Fruit fly (Drosophila melanogaster): ENCODE results near the gene mamo.

Gene mamo

DNA sequence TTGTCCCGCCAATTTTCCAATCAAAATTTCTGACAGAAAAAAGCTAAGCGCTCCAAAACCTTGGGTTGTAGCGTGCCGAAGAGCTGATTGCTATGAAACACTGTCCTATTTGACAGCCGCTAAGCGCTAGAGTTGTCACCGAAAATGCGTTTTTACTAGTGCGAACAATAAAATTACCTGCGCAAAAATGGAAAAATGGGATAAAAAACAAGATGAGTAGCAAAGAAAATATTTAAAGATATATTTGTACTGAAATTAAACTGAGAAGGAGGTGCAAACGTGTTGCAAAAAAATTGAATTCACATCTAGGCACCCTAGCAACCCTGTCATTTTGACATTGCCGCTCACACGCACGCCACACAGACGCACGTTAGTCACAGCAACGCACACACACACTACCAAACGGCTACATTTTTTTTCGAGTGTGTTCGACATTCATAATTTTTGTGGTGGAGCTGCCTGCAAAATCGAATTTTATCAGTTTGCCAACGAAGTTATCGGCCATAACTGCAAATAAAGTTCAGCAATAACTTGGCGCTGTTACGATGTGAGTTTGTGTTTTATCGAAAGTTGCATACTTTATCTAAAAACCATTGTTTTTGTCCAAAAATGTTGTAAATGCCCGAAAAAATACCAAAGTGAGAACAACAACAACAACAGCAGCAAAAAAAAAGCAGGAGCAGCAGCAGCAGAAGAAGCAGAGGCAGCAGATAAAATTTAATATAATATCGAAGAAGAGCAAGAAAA is 5.8 kb upstream of the mamo start, which contains the start of gene ben (continued):
- TF ChIP-seq CG4328 (GFP tag; optimal IDR thresholded peaks at IDR 0.05) (peak; percentile 73), CG13775 (GFP tag; optimal IDR thresholded peaks at IDR 0.05) (peak; percentile 90), CG7271 (tag; optimal IDR thresholded peaks at IDR 0.05) (peak; percentile 17), nerfin-1 (tag; optimal IDR thresholded peaks at IDR 0.05) (peak; percentile 71), Fer2 (tag; optimal IDR thresholded peaks at IDR 0.05) (peak; percentile 50), gro (GFP tag; optimal IDR thresholded peaks at IDR 0.05) (peak; percentile 79), CG13296 (GFP tag; optimal IDR thresholded peaks at IDR 0.05) (peak; percentile 42), Spps (tag; optimal IDR thresholded peaks at IDR 0.05) (peak; percentile 58), hth (optimal IDR thresholded peaks at IDR 0.05) (no peak), CG9437 (GFP tag; optimal IDR thresholded peaks at IDR 0.05) (peak; percentile 59), Dref (GFP tag; IDR thresholded peaks at IDR 0.05) (no peak; the same call in 1 of the 2 replicates), Bteb2 (GFP tag; optimal IDR thresholded peaks at IDR 0.05) (peak; percentile 66), CG11696 (GFP tag; IDR thresholded peaks at IDR 0.05) (no peak), otp (GFP tag; IDR thresholded peaks at IDR 0.05) (peak; percentile 57; the same call in 1 of the 3 replicates), NfI (GFP tag; optimal IDR thresholded peaks at IDR 0.05) (peak; percentile 78), CG8388 (GFP tag; optimal IDR thresholded peaks at IDR 0.05) (peak; percentile 79), Chrac-16 (GFP tag; optimal IDR thresholded peaks at IDR 0.05) (peak; percentile 90), ara (GFP tag; IDR thresholded peaks at IDR 0.05) (peak; percentile 66), Pdp1 (GFP tag; optimal IDR thresholded peaks at IDR 0.05) (peak; percentile 71 to 85), CG8281 (tag; optimal IDR thresholded peaks at IDR 0.05) (peak; percentile 56), p53 (GFP tag; optimal IDR thresholded peaks at IDR 0.05) (peak; percentile 76), tll (GFP tag; optimal IDR thresholded peaks at IDR 0.05) (peak; percentile 73 to 91), CG3163 (GFP tag; optimal IDR thresholded peaks at IDR 0.05) (peak; percentile 52), CG2678 (tag; optimal IDR thresholded peaks at IDR 0.05) (peak; percentile 86), ap (GFP tag; IDR thresholded peaks at IDR 0.05) (0 out of 2 replicates have a peak, but pooled peaks have one; percentile 51), sim (GFP tag; IDR thresholded peaks at IDR 0.05) (no peak), CG14050 (GFP tag; IDR thresholded peaks at IDR 0.05) (peak; percentile 70), NK7.1 (GFP tag; optimal IDR thresholded peaks at IDR 0.05) (peak; percentile 47), crc (GFP tag; optimal IDR thresholded peaks at IDR 0.05) (peak; percentile 54), HLH54F (GFP tag; optimal IDR thresholded peaks at IDR 0.05) (peak; percentile 85), luna (GFP tag; optimal IDR thresholded peaks at IDR 0.05) (no peak), slp2 (GFP tag; optimal IDR thresholded peaks at IDR 0.05) (peak; percentile 82), ham (GFP tag; IDR thresholded peaks at IDR 0.05) (peak; percentile 63; the same call in 1 of the 2 replicates), sna (GFP tag; IDR thresholded peaks at IDR 0.05; ENCODE audit: partially characterized antibody) (no peak), Hey (tag; optimal IDR thresholded peaks at IDR 0.05) (peak; percentile 52), CG2199 (GFP tag; IDR thresholded peaks at IDR 0.05) (peak; percentile 61; the same call in 1 of the 3 replicates), zfh2 (GFP tag; optimal IDR thresholded peaks at IDR 0.05) (peak; percentile 82), Ets65A (GFP tag) (peak; percentile 99), Usf (GFP tag; optimal IDR thresholded peaks at IDR 0.05) (peak; percentile 84), Ssrp (tag; optimal IDR thresholded peaks at IDR 0.05) (no peak), Neu2 (GFP tag; optimal IDR thresholded peaks at IDR 0.05; ENCODE audit: borderline replicate concordance) (peak; percentile 77), CG11093 (GFP tag; IDR thresholded peaks at IDR 0.05) (peak; percentile 69; the same call in 1 of the 3 replicates), CG11247 (GFP tag; IDR thresholded peaks at IDR 0.05) (peak; percentile 58), twi (tag; optimal IDR thresholded peaks at IDR 0.05) (peak; percentile 78), CG1024 (GFP tag; IDR thresholded peaks at IDR 0.05) (peak; percentile 61; the same call in 1 of the 2 replicates), vfl (GFP tag; optimal IDR thresholded peaks at IDR 0.05) (peak; percentile 79), CG12155 (GFP tag; optimal IDR thresholded peaks at IDR 0.05) (peak; percentile 74), CG34224 (GFP tag; IDR thresholded peaks at IDR 0.05; ENCODE audit: partially characterized antibody) (no peak), CG7839 (tag; optimal IDR thresholded peaks at IDR 0.05) (peak; percentile 87)

Measured in whole organism, embryonic.